Fruit fly (Drosophila melanogaster) whole organism, embryonic: ENCODE measurements around the gene Cpr65Au.

Source experiments
- Atf-2 ChIP-seq: fragments of 200-800 bp; sonication (Bioruptor generic); optimal IDR thresholded peaks from 2 replicates; lab custom pipeline; 2016; ENCODE audit warnings: missing biosample characterization, missing genetic modification characterization
- CG10543 ChIP-seq: fragments of 200-800 bp; sonication (Bioruptor generic); optimal IDR thresholded peaks from 3 replicates; lab custom pipeline; 2017; ENCODE audit warnings: missing biosample characterization, mild to moderate bottlenecking, missing genetic modification characterization, moderate library complexity
- CG11085 ChIP-seq: fragments of 200-800 bp; sonication (Bioruptor generic); IDR thresholded peaks from 2 replicates; pipeline ENCODE4 v1.3.6; 2022; ENCODE audit warnings: missing biosample characterization, missing genetic modification characterization
- CG11398 ChIP-seq: fragments of 200-800 bp; sonication (Bioruptor generic); optimal IDR thresholded peaks from 2 replicates; lab custom pipeline; 2016; ENCODE audit warnings: missing biosample characterization, missing genetic modification characterization
- CG12769 ChIP-seq: fragments of 200-800 bp; sonication (Bioruptor generic); optimal IDR thresholded peaks from 2 replicates; lab custom pipeline; 2019; ENCODE audit warnings: missing biosample characterization, mild to moderate bottlenecking, missing genetic modification characterization, moderate library complexity
- CG13123 ChIP-seq: fragments of 200-800 bp; sonication (Bioruptor generic); optimal IDR thresholded peaks from 2 replicates; lab custom pipeline; 2016; ENCODE audit warnings: missing biosample characterization, missing genetic modification characterization
- CG14050 ChIP-seq: fragments of 200-800 bp; sonication (Bioruptor generic); IDR thresholded peaks from 3 replicates; pipeline ENCODE4 v1.3.6; 2022; ENCODE audit warnings: missing biosample characterization, missing genetic modification characterization
- CG15696 ChIP-seq: fragments of 200-800 bp; sonication (Bioruptor generic); optimal IDR thresholded peaks from 2 replicates; lab custom pipeline; 2019; ENCODE audit warnings: missing biosample characterization, mild to moderate bottlenecking, missing genetic modification characterization, moderate library complexity
- CG2120 ChIP-seq: fragments of 200-800 bp; sonication (Bioruptor generic); optimal IDR thresholded peaks from 3 replicates; lab custom pipeline; 2016; ENCODE audit warnings: missing biosample characterization, missing genetic modification characterization
- CG2199 ChIP-seq: fragments of 200-800 bp; sonication (Bioruptor generic); IDR thresholded peaks from 3 replicates; pipeline ENCODE4 v1.3.6; 2022; ENCODE audit warnings: missing biosample characterization, missing genetic modification characterization
- CG2889 ChIP-seq: fragments of 200-800 bp; sonication (Bioruptor generic); IDR thresholded peaks from 3 replicates; pipeline ENCODE4 v1.3.6; 2022; ENCODE audit warnings: missing biosample characterization, missing genetic modification characterization
- CG31388 ChIP-seq: fragments of 200-800 bp; sonication (Bioruptor generic); optimal IDR thresholded peaks from 2 replicates; lab custom pipeline; 2016; ENCODE audit warnings: missing biosample characterization, missing genetic modification characterization
- CG34422 ChIP-seq: fragments of 200-800 bp; sonication (Bioruptor generic); IDR thresholded peaks from 3 replicates; pipeline ENCODE4 v1.3.6; 2022; ENCODE audit warnings: missing biosample characterization, missing genetic modification characterization
- CG4424 ChIP-seq: fragments of 200-800 bp; sonication (Bioruptor generic); optimal IDR thresholded peaks from 3 replicates; lab custom pipeline; 2016; ENCODE audit warnings: missing biosample characterization, missing genetic modification characterization
- CG4820 ChIP-seq: fragments of 200-800 bp; sonication (Bioruptor generic); optimal IDR thresholded peaks from 3 replicates; lab custom pipeline; 2016; ENCODE audit warnings: missing biosample characterization, missing genetic modification characterization
- CG5953 ChIP-seq: fragments of 200-800 bp; sonication (Bioruptor generic); IDR thresholded peaks from 2 replicates; pipeline ENCODE4 v1.3.6; 2022; ENCODE audit warnings: missing biosample characterization, missing genetic modification characterization
- CG7745 ChIP-seq: fragments of 200-800 bp; sonication (Bioruptor generic); optimal IDR thresholded peaks from 2 replicates; lab custom pipeline; 2018; ENCODE audit warnings: missing biosample characterization, mild to moderate bottlenecking, missing genetic modification characterization, moderate library complexity
- CG8478 ChIP-seq: fragments of >200 bp; optimal IDR thresholded peaks from 2 replicates; lab custom pipeline; 2018
- CG9817 ChIP-seq: fragments of 200-800 bp; sonication (Bioruptor generic); optimal IDR thresholded peaks from 2 replicates; lab custom pipeline; 2018; ENCODE audit warnings: missing biosample characterization, mild to moderate bottlenecking, missing genetic modification characterization, moderate library complexity
- CTCF ChIP-seq: fragments of 200-800 bp; sonication (Bioruptor generic); optimal IDR thresholded peaks from 2 replicates; lab custom pipeline; 2017; ENCODE audit warnings: missing biosample characterization, mild to moderate bottlenecking, missing genetic modification characterization, moderate library complexity
- D ChIP-seq, 2 experiments: fragments of 200-800 bp in 1 of 2; fragments of >200 bp in 1 of 2; sonication (Bioruptor generic) in 1 of 2; optimal IDR thresholded peaks; 2 replicates in 1 of 2; 3 replicates in 1 of 2; lab custom pipeline; 2017; ENCODE audit warnings: mild to moderate bottlenecking in 1 of 2, missing biosample characterization in 1 of 2, missing genetic modification characterization in 1 of 2, missing genetic modification reagents in 1 of 2
- Dek ChIP-seq: fragments of 200-800 bp; sonication (Bioruptor generic); optimal IDR thresholded peaks from 3 replicates; lab custom pipeline; 2019; ENCODE audit warnings: missing biosample characterization, mild to moderate bottlenecking, missing genetic modification characterization, moderate library complexity
- Drgx ChIP-seq: fragments of 200-800 bp; sonication (Bioruptor generic); IDR thresholded peaks from 2 replicates; pipeline ENCODE4 v1.3.6; 2022; ENCODE audit warnings: missing biosample characterization, missing genetic modification characterization
- ERR ChIP-seq: fragments of 200-800 bp; sonication (Bioruptor generic); optimal IDR thresholded peaks from 2 replicates; lab custom pipeline; 2016; ENCODE audit warnings: missing biosample characterization, missing genetic modification characterization
- Ets65A ChIP-seq: fragments of 200-800 bp; sonication (Bioruptor generic); peaks from one replicate; lab custom pipeline; 2016; ENCODE audit warnings: missing biosample characterization, missing genetic modification characterization
- HHEX ChIP-seq: fragments of 200-800 bp; sonication (Bioruptor generic); optimal IDR thresholded peaks from 3 replicates; lab custom pipeline; 2017; ENCODE audit warnings: missing biosample characterization, mild to moderate bottlenecking, missing genetic modification characterization, missing genetic modification reagents
- Nf-YA ChIP-seq: fragments of 200-800 bp; sonication (Bioruptor generic); IDR thresholded peaks from 2 replicates; pipeline ENCODE4 v1.3.6; 2022; ENCODE audit warnings: missing biosample characterization, missing genetic modification characterization
- Oli ChIP-seq: fragments of 200-800 bp; sonication (Bioruptor generic); optimal IDR thresholded peaks from 2 replicates; lab custom pipeline; 2018; ENCODE audit warnings: missing biosample characterization, mild to moderate bottlenecking, missing genetic modification characterization, moderate library complexity
- Ravus ChIP-seq: fragments of 200-800 bp; sonication (Bioruptor generic); IDR thresholded peaks from 2 replicates; pipeline ENCODE4 v1.3.6; 2022; ENCODE audit warnings: missing biosample characterization, missing genetic modification characterization
- Rfx ChIP-seq: fragments of 200-800 bp; sonication (Bioruptor generic); IDR thresholded peaks from 2 replicates; pipeline ENCODE4 v1.3.6; 2022; ENCODE audit warnings: missing biosample characterization, missing genetic modification characterization
- Sox102F ChIP-seq: fragments of 200-800 bp; sonication (Bioruptor generic); optimal IDR thresholded peaks from 2 replicates; lab custom pipeline; 2018; ENCODE audit warnings: missing biosample characterization, mild to moderate bottlenecking, missing genetic modification characterization, moderate library complexity
- ac ChIP-seq: fragments of 200-800 bp; sonication (Bioruptor generic); optimal IDR thresholded peaks from 3 replicates; lab custom pipeline; 2017; ENCODE audit warnings: missing biosample characterization, mild to moderate bottlenecking, missing genetic modification characterization
- bab2 ChIP-seq: fragments of 200-800 bp; sonication (Bioruptor generic); optimal IDR thresholded peaks from 2 replicates; lab custom pipeline; 2016; ENCODE audit warnings: missing biosample characterization, missing genetic modification characterization
- caup ChIP-seq: fragments of 200-800 bp; sonication (Bioruptor generic); optimal IDR thresholded peaks from 3 replicates; lab custom pipeline; 2017; ENCODE audit warnings: missing biosample characterization, mild to moderate bottlenecking, missing genetic modification characterization, moderate library complexity; ENCODE audit not compliant: severe bottlenecking
- crc ChIP-seq: fragments of 200-800 bp; sonication (Bioruptor generic); optimal IDR thresholded peaks from 2 replicates; lab custom pipeline; 2016; ENCODE audit warnings: missing biosample characterization, missing genetic modification characterization
- grn ChIP-seq: fragments of 200-800 bp; sonication (Bioruptor generic); optimal IDR thresholded peaks from 3 replicates; lab custom pipeline; 2017; ENCODE audit warnings: missing biosample characterization, missing genetic modification characterization
- gsb-n ChIP-seq: fragments of 200-800 bp; sonication (Bioruptor generic); optimal IDR thresholded peaks from 3 replicates; lab custom pipeline; 2018; ENCODE audit warnings: missing biosample characterization, mild to moderate bottlenecking, missing genetic modification characterization
- hbn ChIP-seq: fragments of 200-800 bp; sonication (Bioruptor generic); IDR thresholded peaks from 2 replicates; pipeline ENCODE4 v1.3.6; 2022; ENCODE audit warnings: missing biosample characterization, missing genetic modification characterization; ENCODE audit not compliant: partially characterized antibody
- jigr1 ChIP-seq: fragments of 200-800 bp; sonication (Bioruptor generic); IDR thresholded peaks from 3 replicates; pipeline ENCODE4 v1.3.6; 2022; ENCODE audit warnings: missing biosample characterization, missing genetic modification characterization
- kni ChIP-seq: fragments of 200-800 bp; sonication (Bioruptor generic); optimal IDR thresholded peaks from 3 replicates; lab custom pipeline; 2017; ENCODE audit warnings: mild to moderate bottlenecking, missing biosample characterization, missing genetic modification reagents, missing genetic modification characterization
- nerfin-1 ChIP-seq: fragments of 200-800 bp; sonication (Bioruptor generic); optimal IDR thresholded peaks from 3 replicates; lab custom pipeline; 2019; ENCODE audit warnings: missing biosample characterization, mild to moderate bottlenecking, missing genetic modification characterization, moderate library complexity
- oc ChIP-seq: fragments of 200-800 bp; sonication (Bioruptor generic); optimal IDR thresholded peaks from 2 replicates; lab custom pipeline; 2018; ENCODE audit warnings: missing biosample characterization, mild to moderate bottlenecking, missing genetic modification characterization, moderate library complexity
- pnt ChIP-seq: fragments of 200-800 bp; sonication (Bioruptor generic); optimal IDR thresholded peaks from 3 replicates; lab custom pipeline; 2016; ENCODE audit warnings: missing biosample characterization, missing genetic modification characterization
- prd ChIP-seq, 3 experiments: fragments of >200 bp in 2 of 3; fragments of 200-800 bp in 1 of 3; sonication (Bioruptor generic) in 1 of 3; optimal IDR thresholded peaks in 2 of 3; IDR thresholded peaks in 1 of 3; 2 replicates in 2 of 3; 3 replicates in 1 of 3; pipeline versions ENCODE4 v1.3.6 to Lab custom; 2017 to 2022; ENCODE audit warnings: missing biosample characterization in 1 of 3, missing genetic modification characterization in 1 of 3
- pros ChIP-seq: fragments of 200-800 bp; sonication (Bioruptor generic); optimal IDR thresholded peaks from 3 replicates; lab custom pipeline; 2019; ENCODE audit warnings: missing biosample characterization, mild to moderate bottlenecking, missing genetic modification characterization, moderate library complexity
- rib ChIP-seq: fragments of 200-800 bp; sonication (Bioruptor generic); IDR thresholded peaks from 2 replicates; pipeline ENCODE4 v1.3.6; 2022; ENCODE audit warnings: missing biosample characterization, missing genetic modification characterization
- tll ChIP-seq, 2 experiments: fragments of 200-800 bp in 1 of 2; fragments of >200 bp in 1 of 2; sonication (Bioruptor generic) in 1 of 2; optimal IDR thresholded peaks; 2 replicates each; lab custom pipeline; 2017 to 2019; ENCODE audit warnings: missing biosample characterization in 2 of 2, missing genetic modification characterization in 2 of 2, mild to moderate bottlenecking in 1 of 2, moderate library complexity in 1 of 2
- tna ChIP-seq: fragments of 200-800 bp; sonication (Bioruptor generic); IDR thresholded peaks from 2 replicates; pipeline ENCODE4 v1.3.6; 2022; ENCODE audit warnings: missing biosample characterization, missing genetic modification characterization; ENCODE audit not compliant: partially characterized antibody
- zfh1 ChIP-seq: fragments of 200-800 bp; sonication (Bioruptor generic); IDR thresholded peaks from 3 replicates; pipeline ENCODE4 v1.3.6; 2022; ENCODE audit warnings: missing biosample characterization, missing genetic modification characterization

Gene Cpr65Au

DNA sequence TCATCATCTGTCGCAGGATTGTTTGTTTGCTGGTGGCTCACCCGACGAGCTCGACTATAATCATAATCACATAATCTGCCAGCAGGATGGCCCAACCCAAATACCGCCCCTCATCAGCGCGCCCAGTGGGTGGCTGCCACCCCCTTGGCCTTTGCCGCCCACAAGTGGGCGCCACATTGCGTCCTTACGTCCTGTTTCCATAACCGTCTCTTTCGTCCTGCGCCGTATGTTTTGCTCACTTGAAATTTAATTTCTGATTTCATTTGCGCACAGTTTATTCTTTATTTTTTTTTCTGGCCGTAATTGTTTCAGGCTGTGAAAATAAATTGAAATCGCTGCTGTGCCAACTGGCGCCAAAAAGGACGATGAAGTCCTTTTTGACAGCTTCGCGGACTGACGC lies 26.5 kb downstream of the Cpr65Au start:
- TF ChIP-seq Ets65A (GFP tag; lab: Kevin White, UChicago) (peak; percentile 92), CG10543 (GFP tag; lab: Kevin White, UChicago) (no peak), crc (GFP tag; lab: Kevin White, UChicago) (no peak), Drgx (GFP tag; lab: Robert Waterston, UW) (no peak), zfh1 (GFP tag; lab: Robert Waterston, UW) (no peak), jigr1 (no peak), CG9817 (tag; lab: Kevin White, UChicago) (no peak), CG2120 (GFP tag; lab: Kevin White, UChicago) (no peak)

- TF ChIP-seq tll (GFP tag; optimal IDR thresholded peaks at IDR 0.05; lab: Kevin White, UChicago) (peak in 1 of 2 experiments; percentile 73), CG12769 (no peak), CG4820 (no peak), prd (optimal IDR thresholded peaks at IDR 0.05; lab: Kevin White, UChicago) (no peak), prd (GFP tag; IDR thresholded peaks at IDR 0.05; lab: Robert Waterston, UW) (peak; percentile 42; the same call in 1 of the 3 replicates), CG2889 (GFP tag; lab: Robert Waterston, UW) (0 out of 3 replicates have a peak, but pooled peaks have one; percentile 18), CG4424 (no peak), ERR (GFP tag; lab: Kevin White, UChicago) (no peak), pros (peak; percentile 83), CG5953 (GFP tag; lab: Robert Waterston, UW) (no peak), CG15696 (no peak), CG34422 (no peak), pnt (GFP tag; lab: Kevin White, UChicago) (no peak), CG7745 (tag; lab: Kevin White, UChicago) (no peak), Ravus (GFP tag; lab: Robert Waterston, UW) (no peak), Oli (tag; lab: Kevin White, UChicago) (no peak), CG14050 (GFP tag; lab: Robert Waterston, UW) (no peak), Nf-YA (GFP tag; lab: Robert Waterston, UW) (no peak), grn (GFP tag; lab: Kevin White, UChicago) (peak; percentile 23), kni (GFP tag; lab: Kevin White, UChicago) (peak; percentile 25), Atf-2 (GFP tag; lab: Kevin White, UChicago) (no peak), CG11085 (no peak), Sox102F (no peak), CG8478 (no peak), CG11398 (GFP tag; lab: Kevin White, UChicago) (no peak), ac (GFP tag; lab: Kevin White, UChicago) (no peak), Rfx (GFP tag; lab: Robert Waterston, UW) (no peak), zfh1 (GFP tag; lab: Robert Waterston, UW) (no peak), tna (GFP tag; lab: Robert Waterston, UW) (no peak), CG13123 (GFP tag; lab: Kevin White, UChicago) (no peak), CTCF (GFP tag; lab: Kevin White, UChicago) (peak; percentile 12), caup (GFP tag; lab: Kevin White, UChicago) (no peak), HHEX (GFP tag; lab: Kevin White, UChicago) (no peak), D (optimal IDR thresholded peaks at IDR 0.05; lab: Kevin White, UChicago) (peak; percentile 49), D (GFP tag; optimal IDR thresholded peaks at IDR 0.05; lab: Kevin White, UChicago) (no peak), gsb-n (peak; percentile 94), nerfin-1 (tag; lab: Kevin White, UChicago) (peak; percentile 27), hbn (no peak), rib (no peak), oc (tag; lab: Kevin White, UChicago) (peak; percentile 81), CG31388 (GFP tag; lab: Kevin White, UChicago) (no peak), bab2 (GFP tag; lab: Kevin White, UChicago) (no peak), crc (GFP tag; lab: Kevin White, UChicago) (no peak), CG2199 (GFP tag; lab: Robert Waterston, UW) (no peak), Dek (tag; lab: Kevin White, UChicago) (no peak)
These were observed 27.4 kb downstream of the Cpr65Au start for dm6 chr3L:6104551-6104950.
